Worm (Caenorhabditis elegans): ENCODE data around the gene K02F6.7.

Gene K02F6.7

ce11 chrII:2537754-2538153, at the start of gene K02F6.7:
Gene K02F6.7, minus strand, starts transcription at chrII:2537854.
- TF ChIP-seq lsy-12 (tag; optimal IDR thresholded peaks at IDR 0.05) (no peak), egl-5 (tag; optimal IDR thresholded peaks at IDR 0.05) (no peak), unc-39 (tag; optimal IDR thresholded peaks at IDR 0.05) (no peak), ceh-28 (tag; optimal IDR thresholded peaks at IDR 0.05) (no peak), daf-12 (tag; optimal IDR thresholded peaks at IDR 0.05) (no peak), fkh-2 (tag; optimal IDR thresholded peaks at IDR 0.05) (no peak), nhr-237 (tag; optimal IDR thresholded peaks at IDR 0.05) (no peak), aly-2 (tag; optimal IDR thresholded peaks at IDR 0.05) (no peak), ztf-11 (tag; optimal IDR thresholded peaks at IDR 0.05) (no peak), fkh-10 (GFP tag; optimal IDR thresholded peaks at IDR 0.05) (no peak), pha-4 (tag; optimal IDR thresholded peaks at IDR 0.05) (no peak), hmg-11 (tag; optimal IDR thresholded peaks at IDR 0.05) (no peak)

- TF ChIP-seq ceh-9 (tag; optimal IDR thresholded peaks at IDR 0.05) (no peak), elt-2 (tag; optimal IDR thresholded peaks at IDR 0.05) (peak; percentile 96), nfya-1 (tag; optimal IDR thresholded peaks at IDR 0.05; ENCODE audit: insufficient read depth) (no peak), sea-2 (GFP tag; optimal IDR thresholded peaks at IDR 0.05) (no peak), pqm-1 (tag; optimal IDR thresholded peaks at IDR 0.05) (peak; percentile 91), lin-15B (tag; optimal IDR thresholded peaks at IDR 0.05) (no peak), egl-27 (tag; optimal IDR thresholded peaks at IDR 0.05) (no peak), nhr-43 (tag; optimal IDR thresholded peaks at IDR 0.05; ENCODE audit: poor library complexity, severe bottlenecking) (no peak), skn-1 (tag; optimal IDR thresholded peaks at IDR 0.05) (no peak), eor-1 (tag; optimal IDR thresholded peaks at IDR 0.05) (no peak), nhr-76 (tag; optimal IDR thresholded peaks at IDR 0.05) (no peak), zag-1 (tag; optimal IDR thresholded peaks at IDR 0.05) (no peak), R02D3.7 (tag; optimal IDR thresholded peaks at IDR 0.05) (no peak), fos-1 (tag; optimal IDR thresholded peaks at IDR 0.05) (peak; percentile 44)
These were observed 49.4 kb upstream of the K02F6.7 start, which contains the start of the genes F33H12.7 and sri-39 for ce11 chrII:2586861-2587554. Gene F33H12.7, minus strand, starts transcription at chrII:2586911. Gene sri-39, plus strand, starts transcription at chrII:2587504.

- TF ChIP-seq zag-1 (tag; optimal IDR thresholded peaks at IDR 0.05) (no peak), elt-2 (tag; optimal IDR thresholded peaks at IDR 0.05) (peak; percentile 13)
These were observed 47.8 kb upstream of the K02F6.7 start, which contains the start of gene sri-36 for ce11 chrII:2585493-2585892. Gene sri-36, minus strand, starts transcription at chrII:2585593.

- TF ChIP-seq mdl-1 (tag; optimal IDR thresholded peaks at IDR 0.05) (no peak), lin-15B (tag; optimal IDR thresholded peaks at IDR 0.05) (no peak), elt-1 (tag; optimal IDR thresholded peaks at IDR 0.05) (no peak)
These were observed 45.4 kb upstream of the K02F6.7 start, which contains the start of gene sri-74 for ce11 chrII:2583044-2583443. Gene sri-74, minus strand, starts transcription at chrII:2583144.

ce11 chrII:2578216-2578615, 40.6 kb upstream of the K02F6.7 start:
- TF ChIP-seq jun-1 (tag; optimal IDR thresholded peaks at IDR 0.05), result no peak
- TF ChIP-seq tbx-2 (tag; optimal IDR thresholded peaks at IDR 0.05), result no peak
- no peak for TF ChIP-seq nhr-11 (tag; optimal IDR thresholded peaks at IDR 0.05)
- no peak for TF ChIP-seq zag-1 (tag; optimal IDR thresholded peaks at IDR 0.05)
- TF ChIP-seq pha-4 (tag; optimal IDR thresholded peaks at IDR 0.05), result no peak
- TF ChIP-seq ama-1 (optimal IDR thresholded peaks at IDR 0.05), result no peak
- no peak for TF ChIP-seq nfya-1 (tag; optimal IDR thresholded peaks at IDR 0.05; ENCODE audit: insufficient read depth)
- no peak for TF ChIP-seq pqm-1 (tag; optimal IDR thresholded peaks at IDR 0.05)

ce11 chrII:2570384-2570964, 32.8 kb upstream of the K02F6.7 start:
- TF ChIP-seq mdl-1 (tag; optimal IDR thresholded peaks at IDR 0.05), result peak; percentile 8
- peak; percentile 34 for TF ChIP-seq nhr-67 (tag; optimal IDR thresholded peaks at IDR 0.05)
- TF ChIP-seq nhr-12 (tag; optimal IDR thresholded peaks at IDR 0.05), result peak; percentile 32
- peak; percentile 14 for TF ChIP-seq nhr-28 (tag; optimal IDR thresholded peaks at IDR 0.05)
